Fruit fly (Drosophila melanogaster) whole organism, embryonic: ENCODE data around the gene dmrt11E.

ENCODE experiments used
- Atf3 ChIP-seq: fragments of 200-800 bp; sonication (Bioruptor generic); optimal IDR thresholded peaks from 3 replicates; lab custom pipeline; 2016; ENCODE audit warnings: missing biosample characterization, missing genetic modification characterization
- B-H1 ChIP-seq: fragments of 200-800 bp; sonication (Bioruptor generic); IDR thresholded peaks from 3 replicates; pipeline ENCODE4 v1.3.6; 2022; ENCODE audit warnings: missing biosample characterization, missing genetic modification characterization
- CG10267 ChIP-seq: fragments of 200-800 bp; sonication (Bioruptor generic); optimal IDR thresholded peaks from 2 replicates; lab custom pipeline; 2018; ENCODE audit warnings: missing biosample characterization, mild to moderate bottlenecking, missing genetic modification characterization, moderate library complexity
- CG10565 ChIP-seq: fragments of 200-800 bp; sonication (Bioruptor generic); optimal IDR thresholded peaks from 3 replicates; lab custom pipeline; 2016; ENCODE audit warnings: missing biosample characterization, mild to moderate bottlenecking, missing genetic modification characterization
- CG11560 ChIP-seq: fragments of 200-800 bp; sonication (Bioruptor generic); IDR thresholded peaks from 3 replicates; pipeline ENCODE4 v1.3.6; 2022; ENCODE audit warnings: missing biosample characterization, missing genetic modification characterization
- CG12155 ChIP-seq: fragments of 200-800 bp; sonication (Bioruptor generic); optimal IDR thresholded peaks from 3 replicates; lab custom pipeline; 2016; ENCODE audit warnings: missing biosample characterization, missing genetic modification characterization
- CG1233 ChIP-seq: fragments of 200-800 bp; sonication (Bioruptor generic); optimal IDR thresholded peaks from 4 replicates; lab custom pipeline; 2018; ENCODE audit warnings: missing biosample characterization, mild to moderate bottlenecking, missing genetic modification characterization
- CG12391 ChIP-seq: fragments of 200-800 bp; sonication (Bioruptor generic); optimal IDR thresholded peaks from 3 replicates; lab custom pipeline; 2018; ENCODE audit warnings: missing biosample characterization, mild to moderate bottlenecking, missing genetic modification characterization, moderate library complexity
- CG12942 ChIP-seq: fragments of 200-800 bp; sonication (Bioruptor generic); optimal IDR thresholded peaks from 3 replicates; lab custom pipeline; 2016; ENCODE audit warnings: missing biosample characterization, missing genetic modification characterization
- CG13424 ChIP-seq: fragments of 200-800 bp; sonication (Bioruptor generic); optimal IDR thresholded peaks from 2 replicates; lab custom pipeline; 2019; ENCODE audit warnings: missing biosample characterization, mild to moderate bottlenecking, missing genetic modification characterization, moderate library complexity
- CG1602 ChIP-seq: fragments of 200-800 bp; sonication (Bioruptor generic); optimal IDR thresholded peaks from 3 replicates; lab custom pipeline; 2016; ENCODE audit warnings: missing biosample characterization, missing genetic modification characterization
- CG17612 ChIP-seq: fragments of 200-800 bp; sonication (Bioruptor generic); IDR thresholded peaks from 2 replicates; pipeline ENCODE4 v1.3.6; 2022; ENCODE audit warnings: missing biosample characterization, missing genetic modification characterization
- CG18011 ChIP-seq: fragments of 200-800 bp; sonication (Bioruptor generic); optimal IDR thresholded peaks from 2 replicates; lab custom pipeline; 2017; ENCODE audit warnings: missing biosample characterization, missing genetic modification characterization, mild to moderate bottlenecking, moderate library complexity, missing genotype
- CG2129 ChIP-seq: fragments of 200-800 bp; sonication (Bioruptor generic); IDR thresholded peaks from 2 replicates; pipeline ENCODE4 v1.3.6; 2022; ENCODE audit warnings: missing biosample characterization, missing genetic modification characterization; ENCODE audit not compliant: partially characterized antibody
- CG3065 ChIP-seq: fragments of 200-800 bp; sonication (Bioruptor generic); optimal IDR thresholded peaks from 2 replicates; lab custom pipeline; 2016; ENCODE audit warnings: missing biosample characterization, missing genetic modification characterization
- CG31441 ChIP-seq: fragments of 200-800 bp; sonication (Bioruptor generic); IDR thresholded peaks from 2 replicates; pipeline ENCODE4 v1.3.6; 2022; ENCODE audit warnings: missing biosample characterization, missing genetic modification characterization
- CG32772 ChIP-seq: fragments of 200-800 bp; sonication (Bioruptor generic); IDR thresholded peaks from 2 replicates; pipeline ENCODE4 v1.3.6; 2022; ENCODE audit warnings: missing biosample characterization, missing genetic modification characterization
- CG3838 ChIP-seq: fragments of 200-800 bp; sonication (Bioruptor generic); optimal IDR thresholded peaks from 3 replicates; lab custom pipeline; 2016; ENCODE audit warnings: missing biosample characterization, missing genetic modification characterization
- CG3995 ChIP-seq: fragments of 200-800 bp; sonication (Bioruptor generic); optimal IDR thresholded peaks from 3 replicates; lab custom pipeline; 2016; ENCODE audit warnings: missing biosample characterization, missing genetic modification characterization
- CG4328 ChIP-seq: fragments of 200-800 bp; sonication (Bioruptor generic); optimal IDR thresholded peaks from 3 replicates; lab custom pipeline; 2017; ENCODE audit warnings: missing biosample characterization, missing genetic modification reagents, missing genetic modification characterization
- CG6854 ChIP-seq: fragments of 200-800 bp; sonication (Bioruptor generic); optimal IDR thresholded peaks from 3 replicates; lab custom pipeline; 2017; ENCODE audit warnings: missing biosample characterization, mild to moderate bottlenecking, missing genetic modification characterization
- CG9797 ChIP-seq: fragments of 200-800 bp; sonication (Bioruptor generic); optimal IDR thresholded peaks from 3 replicates; lab custom pipeline; 2018; ENCODE audit warnings: missing biosample characterization, mild to moderate bottlenecking, missing genetic modification characterization
- Elba2 ChIP-seq: fragments of 200-800 bp; sonication (Bioruptor generic); optimal IDR thresholded peaks from 3 replicates; lab custom pipeline; 2016; ENCODE audit warnings: missing biosample characterization, missing genetic modification characterization
- HHEX ChIP-seq: fragments of 200-800 bp; sonication (Bioruptor generic); optimal IDR thresholded peaks from 3 replicates; lab custom pipeline; 2017; ENCODE audit warnings: missing biosample characterization, mild to moderate bottlenecking, missing genetic modification characterization, missing genetic modification reagents
- HLH54F ChIP-seq: fragments of 200-800 bp; sonication (Bioruptor generic); optimal IDR thresholded peaks from 3 replicates; lab custom pipeline; 2016; ENCODE audit warnings: missing biosample characterization, missing genetic modification characterization
- HLHmδ ChIP-seq: fragments of 200-800 bp; sonication (Bioruptor generic); optimal IDR thresholded peaks from 2 replicates; lab custom pipeline; 2018; ENCODE audit warnings: missing biosample characterization, mild to moderate bottlenecking, missing genetic modification characterization, moderate library complexity
- HmgD ChIP-seq: fragments of 200-800 bp; sonication (Bioruptor generic); optimal IDR thresholded peaks from 3 replicates; lab custom pipeline; 2016; ENCODE audit warnings: missing biosample characterization, missing genetic modification characterization
- Meics ChIP-seq: fragments of 200-800 bp; sonication (Bioruptor generic); optimal IDR thresholded peaks from 2 replicates; lab custom pipeline; 2017; ENCODE audit warnings: missing biosample characterization, mild to moderate bottlenecking, missing genetic modification characterization
- NC2β ChIP-seq: fragments of 200-800 bp; sonication (Bioruptor generic); optimal IDR thresholded peaks from 2 replicates; lab custom pipeline; 2016; ENCODE audit warnings: missing biosample characterization, missing genetic modification characterization
- Nf-YA ChIP-seq: fragments of 200-800 bp; sonication (Bioruptor generic); IDR thresholded peaks from 2 replicates; pipeline ENCODE4 v1.3.6; 2022; ENCODE audit warnings: missing biosample characterization, missing genetic modification characterization
- Oaz ChIP-seq: fragments of 200-800 bp; sonication (Bioruptor generic); IDR thresholded peaks from 2 replicates; pipeline ENCODE4 v1.3.6; 2022; ENCODE audit warnings: missing biosample characterization, missing genetic modification characterization
- PHDP ChIP-seq: fragments of 200-800 bp; sonication (Bioruptor generic); optimal IDR thresholded peaks from 3 replicates; lab custom pipeline; 2018; ENCODE audit warnings: missing biosample characterization, mild to moderate bottlenecking, missing genetic modification characterization, moderate library complexity
- al ChIP-seq: fragments of 200-800 bp; sonication (Bioruptor generic); IDR thresholded peaks from 2 replicates; pipeline ENCODE4 v1.3.6; 2022; ENCODE audit warnings: missing biosample characterization, missing genetic modification characterization
- ash1 ChIP-seq: fragments of 200-800 bp; sonication (Bioruptor generic); optimal IDR thresholded peaks from 2 replicates; lab custom pipeline; 2018; ENCODE audit warnings: missing biosample characterization, mild to moderate bottlenecking, missing genetic modification characterization
- bigmax ChIP-seq: fragments of 200-800 bp; sonication (Bioruptor generic); optimal IDR thresholded peaks from 2 replicates; lab custom pipeline; 2018; ENCODE audit warnings: missing biosample characterization, mild to moderate bottlenecking, missing genetic modification characterization
- bsh ChIP-seq, 2 experiments: fragments of 200-800 bp; sonication (Bioruptor generic); optimal IDR thresholded peaks; 2 replicates each; lab custom pipeline; 2017 to 2018; ENCODE audit warnings: mild to moderate bottlenecking in 2 of 2, missing biosample characterization in 2 of 2, missing genetic modification characterization in 2 of 2, moderate library complexity in 1 of 2
- cas ChIP-seq: fragments of 200-800 bp; sonication (Bioruptor generic); IDR thresholded peaks from 2 replicates; pipeline ENCODE4 v1.3.6; 2022; ENCODE audit warnings: missing biosample characterization, missing genetic modification characterization
- cg ChIP-seq: fragments of 200-800 bp; sonication (Bioruptor generic); optimal IDR thresholded peaks from 3 replicates; lab custom pipeline; 2019; ENCODE audit warnings: missing biosample characterization, mild to moderate bottlenecking, missing genetic modification characterization, moderate library complexity
- chif ChIP-seq, 2 experiments: fragments of 200-800 bp; sonication (Bioruptor generic); optimal IDR thresholded peaks; 3 replicates each; lab custom pipeline; 2016; ENCODE audit warnings: missing biosample characterization in 2 of 2, missing genetic modification characterization in 2 of 2
- croc ChIP-seq: fragments of 200-800 bp; sonication (Bioruptor generic); conservative IDR thresholded peaks from 3 replicates; pipeline ENCODE4 v1.3.6; 2022; ENCODE audit warnings: missing biosample characterization, missing genetic modification characterization
- esg ChIP-seq: fragments of 200-800 bp; sonication (Bioruptor generic); conservative IDR thresholded peaks from 2 replicates; pipeline ENCODE4 v1.3.6; 2022; ENCODE audit warnings: missing biosample characterization, missing genetic modification characterization
- gt ChIP-seq: fragments of 200-800 bp; sonication (Bioruptor generic); IDR thresholded peaks from 2 replicates; pipeline ENCODE4 v1.3.6; 2022; ENCODE audit warnings: missing biosample characterization, missing genetic modification characterization
- inv ChIP-seq: fragments of 200-800 bp; sonication (Bioruptor generic); IDR thresholded peaks from 2 replicates; pipeline ENCODE4 v1.3.6; 2022; ENCODE audit warnings: missing biosample characterization, missing genetic modification characterization; ENCODE audit not compliant: partially characterized antibody
- mld ChIP-seq: fragments of 200-800 bp; sonication (Bioruptor generic); IDR thresholded peaks from 3 replicates; pipeline ENCODE4 v1.3.6; 2022; ENCODE audit warnings: missing biosample characterization, missing genetic modification characterization; ENCODE audit not compliant: partially characterized antibody
- salm ChIP-seq: fragments of 200-800 bp; sonication (Bioruptor generic); optimal IDR thresholded peaks from 2 replicates; lab custom pipeline; 2018; ENCODE audit warnings: missing biosample characterization, mild to moderate bottlenecking, missing genetic modification characterization
- sisA ChIP-seq: fragments of 200-800 bp; sonication (Bioruptor generic); IDR thresholded peaks from 2 replicates; pipeline ENCODE4 v1.3.6; 2022; ENCODE audit warnings: missing biosample characterization, missing genetic modification characterization
- ssp ChIP-seq: fragments of 200-800 bp; sonication (Bioruptor generic); IDR thresholded peaks from 2 replicates; pipeline ENCODE4 v1.3.6; 2022; ENCODE audit warnings: missing biosample characterization, missing genetic modification characterization
- tap ChIP-seq: fragments of 200-800 bp; optimal IDR thresholded peaks from 3 replicates; lab custom pipeline; 2019; ENCODE audit warnings: missing biosample characterization, mild to moderate bottlenecking, missing genetic modification characterization, moderate library complexity
- toy ChIP-seq: fragments of 200-800 bp; sonication (Bioruptor generic); IDR thresholded peaks from 2 replicates; pipeline ENCODE4 v1.3.6; 2022; ENCODE audit warnings: missing biosample characterization, missing genetic modification characterization
- twi ChIP-seq: fragments of 200-800 bp; optimal IDR thresholded peaks from 2 replicates; lab custom pipeline; 2019; ENCODE audit warnings: missing biosample characterization, mild to moderate bottlenecking, missing genetic modification characterization, moderate library complexity

The dmrt11E gene

DNA sequence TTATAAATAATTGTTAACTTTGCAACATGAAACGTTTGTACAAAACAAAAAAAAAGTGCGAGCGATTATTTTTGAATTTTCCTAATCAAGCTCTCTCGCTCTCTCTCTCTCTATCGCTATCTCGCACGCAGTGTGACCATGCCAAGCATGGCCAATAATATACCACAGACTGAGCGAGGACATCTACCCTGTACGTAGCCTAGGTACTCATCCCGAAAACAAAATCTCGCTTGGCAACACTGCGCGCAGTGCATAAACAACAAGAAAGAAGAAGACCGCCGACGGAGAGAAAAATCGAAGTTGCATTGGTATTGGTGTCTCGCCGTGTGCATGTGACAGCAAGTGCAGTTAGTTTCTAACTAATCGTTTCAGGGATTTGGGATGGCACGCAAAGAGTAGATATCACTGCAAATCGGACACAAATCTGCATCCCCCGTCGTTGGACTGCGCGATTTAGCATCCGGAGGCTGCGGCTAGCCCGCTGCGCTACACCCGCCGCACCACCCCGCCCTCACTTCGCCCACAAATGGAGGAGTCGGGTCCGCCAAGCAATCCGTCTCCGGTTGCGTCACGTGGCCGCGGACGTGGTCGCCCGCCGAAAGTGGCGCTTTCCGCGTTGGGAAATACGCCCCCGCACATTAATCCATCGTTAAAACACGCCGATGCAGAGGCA is 45.1 kb downstream of the dmrt11E start, which contains the start of the genes CG1998 and Set2 (continued):
- no peak for TF ChIP-seq tap (tag; lab: Kevin White, UChicago)
- TF ChIP-seq CG3838 (GFP tag; lab: Kevin White, UChicago), result no peak
- TF ChIP-seq NC2β (GFP tag; lab: Kevin White, UChicago), result peak; percentile 15
- no peak for TF ChIP-seq CG4328 (GFP tag; lab: Kevin White, UChicago)
- peak; percentile 41 for TF ChIP-seq CG12391 (tag; lab: Kevin White, UChicago)
- TF ChIP-seq Atf3 (GFP tag; lab: Kevin White, UChicago), result no peak
- no peak for TF ChIP-seq Nf-YA (GFP tag; lab: Robert Waterston, UW)
- no peak for TF ChIP-seq CG2129 (GFP tag; lab: Robert Waterston, UW)
- TF ChIP-seq cas (GFP tag; lab: Robert Waterston, UW), result no peak
- peak; percentile 3 for TF ChIP-seq CG1233 (GFP tag; lab: Kevin White, UChicago)
- TF ChIP-seq CG12155 (GFP tag; lab: Kevin White, UChicago), result no peak
- peak; percentile 94 for TF ChIP-seq CG9797
- TF ChIP-seq CG10565 (GFP tag; lab: Kevin White, UChicago), result no peak
- TF ChIP-seq Oaz, result no peak
- 0 out of 2 replicates have a peak, but pooled peaks have one; percentile 22 for TF ChIP-seq ssp
- no peak for TF ChIP-seq croc (GFP tag; lab: Robert Waterston, UW)
- peak; percentile 8 for TF ChIP-seq salm
- peak; percentile 84 for TF ChIP-seq cg (GFP tag; lab: Kevin White, UChicago)
- no peak for TF ChIP-seq CG1602 (GFP tag; lab: Kevin White, UChicago)
- TF ChIP-seq CG31441 (GFP tag; lab: Robert Waterston, UW), result no peak; the same call in none of the 2 replicates
- TF ChIP-seq toy (GFP tag; lab: Robert Waterston, UW), result no peak
- TF ChIP-seq mld, result no peak
- TF ChIP-seq CG3065 (GFP tag; lab: Kevin White, UChicago), result no peak
- TF ChIP-seq CG11560 (tag; lab: Robert Waterston, UW), result no peak; the same call in 2 of the 3 replicates
- no peak for TF ChIP-seq B-H1 (GFP tag; lab: Robert Waterston, UW)
- TF ChIP-seq CG32772 (GFP tag; lab: Robert Waterston, UW), result no peak; the same call in 1 of the 2 replicates
- TF ChIP-seq gt, result no peak
- peak; percentile 35 for TF ChIP-seq CG13424
- no peak for TF ChIP-seq ash1
- TF ChIP-seq inv (GFP tag; lab: Robert Waterston, UW), result peak; percentile 46; the same call in 1 of the 2 replicates
- no peak for TF ChIP-seq CG3995 (GFP tag; lab: Kevin White, UChicago)
- TF ChIP-seq sisA, result no peak
- TF ChIP-seq CG6854 (GFP tag; lab: Kevin White, UChicago), result no peak
- no peak for TF ChIP-seq CG17612 (GFP tag; lab: Robert Waterston, UW)
- TF ChIP-seq twi (tag; lab: Kevin White, UChicago), result no peak
- no peak for TF ChIP-seq esg
- no peak for TF ChIP-seq chif (GFP tag; optimal IDR thresholded peaks at IDR 0.05; lab: Kevin White, UChicago)
- no peak for TF ChIP-seq al (GFP tag; lab: Robert Waterston, UW)
- TF ChIP-seq Meics, result no peak
- peak; percentile 26 for TF ChIP-seq HLHmδ (GFP tag; lab: Kevin White, UChicago)
- TF ChIP-seq bigmax (GFP tag; lab: Kevin White, UChicago), result peak; percentile 43
- no peak for TF ChIP-seq HHEX (GFP tag; lab: Kevin White, UChicago)
- peak; percentile 69 for TF ChIP-seq HmgD
- TF ChIP-seq CG18011 (GFP tag; lab: Kevin White, UChicago), result no peak
- TF ChIP-seq PHDP (tag; lab: Kevin White, UChicago), result no peak
- TF ChIP-seq bsh (GFP tag; optimal IDR thresholded peaks at IDR 0.05; lab: Kevin White, UChicago), result no peak
- peak; percentile 11 for TF ChIP-seq HLH54F (GFP tag; lab: Kevin White, UChicago)
- no peak for TF ChIP-seq CG12942 (GFP tag; lab: Kevin White, UChicago)
- peak; percentile 67 for TF ChIP-seq Elba2 (GFP tag; lab: Kevin White, UChicago)
- peak; percentile 93 for TF ChIP-seq CG10267 (tag; lab: Kevin White, UChicago)
